Worm (Caenorhabditis elegans) whole organism, young adult: ENCODE measurements around the gene F44E2.10.
A peak's percentile ranks its signal among the peaks of the same experiment; 100 is the strongest.

Experiments used
- B0261.1 ChIP-seq: sonication (generic microtip); optimal IDR thresholded peaks from 2 replicates; lab custom pipeline; 2016; ENCODE audit warnings: mild to moderate bottlenecking, missing genetic modification characterization, moderate library complexity, missing compliant biosample characterization
- F10E7.11 ChIP-seq: sonication (generic microtip); optimal IDR thresholded peaks from 2 replicates; lab custom pipeline; 2017; ENCODE audit warnings: mild to moderate bottlenecking, missing genetic modification characterization, moderate library complexity, missing compliant biosample characterization
- F22D6.2 ChIP-seq: sonication (generic microtip); optimal IDR thresholded peaks from 2 replicates; lab custom pipeline; 2016; ENCODE audit warnings: mild to moderate bottlenecking, missing genetic modification characterization, missing compliant biosample characterization
- F37B4.10 ChIP-seq: fragments of 200-800 bp; sonication (Bioruptor generic); IDR thresholded peaks from 2 replicates; pipeline ENCODE4 v1.3.6; 2022; ENCODE audit warnings: missing genetic modification characterization, missing compliant biosample characterization
- F39B2.1 ChIP-seq: fragments of 200-800 bp; sonication (Bioruptor generic); IDR thresholded peaks from 2 replicates; pipeline ENCODE4 v1.3.6; 2022; ENCODE audit warnings: missing genetic modification reagents, missing genetic modification characterization, missing compliant biosample characterization
- F55B11.4 ChIP-seq: sonication (generic microtip); optimal IDR thresholded peaks from 2 replicates; lab custom pipeline; 2016; ENCODE audit warnings: missing compliant biosample characterization, missing genetic modification characterization, borderline replicate concordance; ENCODE audit not compliant: insufficient read depth
- ZK185.1 ChIP-seq: sonication (generic microtip); optimal IDR thresholded peaks from 2 replicates; lab custom pipeline; 2016; ENCODE audit warnings: mild to moderate bottlenecking, missing genetic modification characterization, missing compliant biosample characterization; ENCODE audit not compliant: poor library complexity, severe bottlenecking
- akir-1 ChIP-seq: fragments of 200-800 bp; sonication (Bioruptor generic); optimal IDR thresholded peaks from 2 replicates; lab custom pipeline; 2018; ENCODE audit warnings: mild to moderate bottlenecking, missing genetic modification characterization, moderate library complexity, missing compliant biosample characterization
- ama-1 ChIP-seq, 3 experiments: fragments of 150-350 bp in 1 of 3; sonication (generic microtip) in 2 of 3; optimal IDR thresholded peaks; 2 replicates each; lab custom pipeline; 2014 to 2018; ENCODE audit warnings: missing biosample characterization in 2 of 3, missing genetic modification characterization in 2 of 3, missing genetic modification reagents in 2 of 3
- aptf-3 ChIP-seq: fragments of 200-800 bp; sonication (Bioruptor generic); IDR thresholded peaks from 2 replicates; pipeline ENCODE4 v1.3.6; 2022; ENCODE audit warnings: missing genetic modification characterization, missing compliant biosample characterization
- atf-7 ChIP-seq: sonication (generic microtip); optimal IDR thresholded peaks from 2 replicates; lab custom pipeline; 2017; ENCODE audit warnings: mild to moderate bottlenecking, missing genetic modification characterization, missing compliant biosample characterization
- attf-6 ChIP-seq: fragments of 200-800 bp; sonication (Bioruptor generic); IDR thresholded peaks from 2 replicates; pipeline ENCODE4 v1.3.6; 2022; ENCODE audit warnings: missing genetic modification reagents, missing genetic modification characterization, missing compliant biosample characterization
- bed-1 ChIP-seq: fragments of 200-800 bp; sonication (Bioruptor generic); IDR thresholded peaks from 2 replicates; pipeline ENCODE4 v1.3.6; 2022; ENCODE audit warnings: missing genetic modification reagents, missing genetic modification characterization, missing compliant biosample characterization
- cebp-1 ChIP-seq, 2 experiments: fragments of 200-800 bp in 1 of 2; sonication (Bioruptor generic) in 1 of 2; sonication (generic microtip) in 1 of 2; IDR thresholded peaks in 1 of 2; optimal IDR thresholded peaks in 1 of 2; 2 replicates each; pipeline versions ENCODE4 v1.3.6 to Lab custom; 2017 to 2022; ENCODE audit warnings: missing compliant biosample characterization in 2 of 2, missing genetic modification characterization in 2 of 2, mild to moderate bottlenecking in 1 of 2, missing genetic modification reagents in 1 of 2, moderate library complexity in 1 of 2
- cebp-2 ChIP-seq: fragments of 200-800 bp; sonication (Bioruptor generic); IDR thresholded peaks from 2 replicates; pipeline ENCODE4 v1.3.6; 2022; ENCODE audit warnings: missing genetic modification characterization, missing compliant biosample characterization
- chd-7 ChIP-seq: sonication (generic microtip); optimal IDR thresholded peaks from 2 replicates; lab custom pipeline; 2016; ENCODE audit warnings: mild to moderate bottlenecking, missing genetic modification characterization, moderate library complexity, missing compliant biosample characterization
- die-1 ChIP-seq: sonication (generic microtip); optimal IDR thresholded peaks from 2 replicates; lab custom pipeline; 2016; ENCODE audit warnings: missing genotype, mild to moderate bottlenecking, missing genetic modification characterization, missing compliant biosample characterization
- dox-1 ChIP-seq: fragments of 200-800 bp; sonication (Bioruptor generic); IDR thresholded peaks from 2 replicates; pipeline ENCODE4 v1.3.6; 2022; ENCODE audit warnings: missing genetic modification reagents, missing genetic modification characterization, missing compliant biosample characterization
- egl-18 ChIP-seq: fragments of 200-800 bp; sonication (Bioruptor generic); IDR thresholded peaks from 2 replicates; pipeline ENCODE4 v1.3.6; 2022; ENCODE audit warnings: missing genetic modification reagents, missing genetic modification characterization, missing compliant biosample characterization
- ekl-4 ChIP-seq: fragments of 200-800 bp; sonication (Bioruptor generic); IDR thresholded peaks from 2 replicates; pipeline ENCODE4 v1.3.6; 2022; ENCODE audit warnings: missing genetic modification reagents, missing genetic modification characterization, missing compliant biosample characterization
- hlh-26 ChIP-seq: fragments of 200-800 bp; sonication (Bioruptor generic); conservative IDR thresholded peaks from 2 replicates; pipeline ENCODE4 v1.3.6; 2022; ENCODE audit warnings: missing genetic modification reagents, missing genetic modification characterization, missing compliant biosample characterization
- hmg-20 ChIP-seq: fragments of 200-800 bp; sonication (Bioruptor generic); IDR thresholded peaks from 2 replicates; pipeline ENCODE4 v1.3.6; 2022; ENCODE audit warnings: missing genetic modification reagents, missing genetic modification characterization, missing compliant biosample characterization
- let-607 ChIP-seq, 2 experiments: fragments of 200-800 bp in 1 of 2; sonication (Bioruptor generic) in 1 of 2; sonication (generic microtip) in 1 of 2; optimal IDR thresholded peaks; 2 replicates each; lab custom pipeline; 2016 to 2018; ENCODE audit warnings: mild to moderate bottlenecking in 2 of 2, missing compliant biosample characterization in 2 of 2, missing genetic modification characterization in 2 of 2, moderate library complexity in 2 of 2, missing genotype in 1 of 2
- lin-26 ChIP-seq: fragments of 200-800 bp; sonication (Bioruptor generic); IDR thresholded peaks from 2 replicates; pipeline ENCODE4 v1.3.6; 2022; ENCODE audit warnings: missing genetic modification reagents, missing genetic modification characterization, missing compliant biosample characterization
- madf-6 ChIP-seq: fragments of 200-800 bp; sonication (Bioruptor generic); IDR thresholded peaks from 2 replicates; pipeline ENCODE4 v1.3.6; 2022; ENCODE audit warnings: missing genetic modification reagents, missing genetic modification characterization, missing compliant biosample characterization
- madf-8 ChIP-seq: fragments of 200-800 bp; sonication (Bioruptor generic); conservative IDR thresholded peaks from 2 replicates; pipeline ENCODE4 v1.3.6; 2022; ENCODE audit warnings: missing genetic modification reagents, missing genetic modification characterization, missing compliant biosample characterization
- mcd-1 ChIP-seq: fragments of 200-800 bp; sonication (Bioruptor generic); IDR thresholded peaks from 2 replicates; pipeline ENCODE4 v1.3.6; 2022; ENCODE audit warnings: missing genetic modification reagents, missing genetic modification characterization, missing compliant biosample characterization
- nfya-2 ChIP-seq: fragments of 200-800 bp; sonication (Bioruptor generic); IDR thresholded peaks from 2 replicates; pipeline ENCODE4 v1.3.6; 2022; ENCODE audit warnings: missing genetic modification reagents, missing genetic modification characterization, missing compliant biosample characterization
- nhr-179 ChIP-seq: sonication (generic microtip); optimal IDR thresholded peaks from 2 replicates; lab custom pipeline; 2016; ENCODE audit warnings: mild to moderate bottlenecking, missing genetic modification characterization, missing compliant biosample characterization
- nhr-80 ChIP-seq: sonication (generic microtip); optimal IDR thresholded peaks from 2 replicates; lab custom pipeline; 2016; ENCODE audit warnings: missing genetic modification characterization, missing compliant biosample characterization
- repo-1 ChIP-seq: sonication (generic microtip); optimal IDR thresholded peaks from 2 replicates; lab custom pipeline; 2017; ENCODE audit warnings: mild to moderate bottlenecking, missing genetic modification characterization, missing compliant biosample characterization
- rpc-1 ChIP-seq, 2 experiments: fragments of 150-350 bp in 1 of 2; sonication (generic microtip) in 1 of 2; optimal IDR thresholded peaks; 2 replicates each; lab custom pipeline; 2014 to 2018; ENCODE audit warnings: missing biosample characterization in 1 of 2, missing genetic modification characterization in 1 of 2, missing genetic modification reagents in 1 of 2, missing genotype in 1 of 2
- sea-2 ChIP-seq: fragments of 200-800 bp; sonication (Bioruptor generic); IDR thresholded peaks from 2 replicates; pipeline ENCODE4 v1.3.6; 2022; ENCODE audit warnings: missing genetic modification characterization, missing compliant biosample characterization
- snpc-1.1 ChIP-seq: sonication (generic microtip); optimal IDR thresholded peaks from 2 replicates; lab custom pipeline; 2017; ENCODE audit warnings: missing genetic modification characterization, mild to moderate bottlenecking, missing compliant biosample characterization, antibody characterized with exemption, moderate library complexity, missing genotype, missing genetic modification reagents; ENCODE audit not compliant: insufficient read depth
- snpc-1.3 ChIP-seq: sonication (generic microtip); optimal IDR thresholded peaks from 2 replicates; lab custom pipeline; 2017; ENCODE audit warnings: missing genetic modification characterization, mild to moderate bottlenecking, missing compliant biosample characterization, antibody characterized with exemption, moderate library complexity, missing genotype, missing genetic modification reagents; ENCODE audit not compliant: insufficient read depth
- sptf-2 ChIP-seq: fragments of 200-800 bp; sonication (Bioruptor generic); optimal IDR thresholded peaks from 2 replicates; lab custom pipeline; 2018; ENCODE audit warnings: mild to moderate bottlenecking, missing genetic modification characterization, missing compliant biosample characterization
- tbx-9 ChIP-seq: sonication (generic microtip); optimal IDR thresholded peaks from 2 replicates; lab custom pipeline; 2016; ENCODE audit warnings: borderline replicate concordance, missing genetic modification characterization, inconsistent platforms, missing compliant biosample characterization
- unc-130 ChIP-seq: sonication (generic microtip); optimal IDR thresholded peaks from 2 replicates; lab custom pipeline; 2016; ENCODE audit warnings: missing genetic modification reagents, missing genetic modification characterization, missing compliant biosample characterization
- unc-62 ChIP-seq: fragments of 150-350 bp; optimal IDR thresholded peaks from 2 replicates; lab custom pipeline; 2014; ENCODE audit warnings: missing biosample characterization, missing genetic modification reagents, missing genetic modification characterization
- xnd-1 ChIP-seq: sonication (generic microtip); optimal IDR thresholded peaks from 2 replicates; lab custom pipeline; 2016; ENCODE audit warnings: missing genotype, missing genetic modification reagents, missing genetic modification characterization, missing compliant biosample characterization
- ztf-22 ChIP-seq: fragments of 200-800 bp; sonication (Bioruptor generic); optimal IDR thresholded peaks from 2 replicates; lab custom pipeline; 2018; ENCODE audit warnings: mild to moderate bottlenecking, missing genetic modification characterization, moderate library complexity, missing compliant biosample characterization
- ztf-25 ChIP-seq: fragments of 200-800 bp; sonication (Bioruptor generic); IDR thresholded peaks from 2 replicates; pipeline ENCODE4 v1.3.6; 2022; ENCODE audit warnings: missing genetic modification reagents, missing genetic modification characterization, missing compliant biosample characterization

Gene F44E2.10

DNA sequence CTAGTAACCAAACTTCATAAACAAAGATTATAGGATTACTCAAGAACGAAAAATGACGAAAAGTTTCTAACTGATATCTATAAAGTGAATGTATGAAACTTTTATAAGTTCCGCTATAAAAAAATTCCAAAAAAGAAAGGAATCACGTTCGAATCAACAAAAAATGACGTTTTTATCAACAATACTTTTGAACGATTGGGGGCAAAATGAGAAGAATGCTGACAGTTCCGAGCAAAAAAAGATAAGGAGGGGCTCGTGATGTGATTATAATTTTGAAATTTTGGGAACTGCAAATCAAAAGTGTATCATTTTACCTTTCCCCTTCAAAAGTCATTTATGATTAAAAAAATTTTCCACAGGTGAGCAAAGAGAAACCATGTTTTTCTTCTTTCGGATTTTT is 48.1 kb upstream of the F44E2.10 start:
- no peak for TF ChIP-seq xnd-1 (tag; lab: Kevin White, UChicago)
- peak; percentile 74 for TF ChIP-seq unc-62 (GFP tag; lab: Kevin White, UChicago)
- no peak for TF ChIP-seq nhr-179 (tag; lab: Kevin White, UChicago)
- TF ChIP-seq atf-7 (tag; lab: Kevin White, UChicago) = peak; percentile 55
- peak; percentile 10; the same call in 1 of the 2 replicates for TF ChIP-seq cebp-1 (GFP tag; IDR thresholded peaks at IDR 0.05; lab: Robert Waterston, UW)
- no peak for TF ChIP-seq cebp-1 (tag; optimal IDR thresholded peaks at IDR 0.05; lab: Kevin White, UChicago)
- no peak for TF ChIP-seq mcd-1 (GFP tag; lab: Robert Waterston, UW)
- peak; percentile 85 for TF ChIP-seq nhr-80 (tag; lab: Kevin White, UChicago)

DNA sequence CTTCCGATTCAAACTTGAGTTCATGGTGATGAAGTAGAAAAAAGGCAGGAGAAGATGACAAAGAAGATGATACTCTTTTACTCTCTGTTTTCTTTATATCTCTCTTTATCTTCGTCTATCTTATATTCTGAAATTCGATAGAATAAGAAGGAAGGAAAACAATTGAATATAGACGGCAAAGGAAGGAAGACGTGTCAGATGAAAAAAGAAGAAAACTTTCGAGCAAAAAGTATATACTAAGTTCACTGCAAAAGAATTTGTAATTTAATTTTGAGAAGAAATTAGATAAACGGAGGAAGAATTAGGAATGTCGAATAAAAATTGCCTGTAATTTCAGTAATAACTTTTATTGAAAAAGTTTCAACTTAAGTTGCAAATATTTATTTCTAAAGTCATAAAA is 46.1 kb upstream of the F44E2.10 start, which contains the start of gene K01F9.2:
TSS of gene K01F9.2 (minus strand) at position 127 of the 400 bp plus-strand sequence.
- TF ChIP-seq let-607 (tag; optimal IDR thresholded peaks at IDR 0.05; lab: Kevin White, UChicago) (no peak), B0261.1 (tag; lab: Kevin White, UChicago) (no peak), ZK185.1 (tag; lab: Kevin White, UChicago) (no peak), lin-26 (no peak), snpc-1.1 (tag; lab: Kevin White, UChicago) (no peak), ekl-4 (GFP tag; lab: Robert Waterston, UW) (no peak), repo-1 (no peak), aptf-3 (GFP tag; lab: Robert Waterston, UW) (no peak), sptf-2 (GFP tag; lab: Kevin White, UChicago) (no peak), hmg-20 (GFP tag; lab: Robert Waterston, UW) (no peak), nhr-80 (tag; lab: Kevin White, UChicago) (no peak), F55B11.4 (tag; lab: Kevin White, UChicago) (no peak), mcd-1 (GFP tag; lab: Robert Waterston, UW) (no peak), egl-18 (no peak), snpc-1.3 (tag; lab: Kevin White, UChicago) (no peak)

DNA sequence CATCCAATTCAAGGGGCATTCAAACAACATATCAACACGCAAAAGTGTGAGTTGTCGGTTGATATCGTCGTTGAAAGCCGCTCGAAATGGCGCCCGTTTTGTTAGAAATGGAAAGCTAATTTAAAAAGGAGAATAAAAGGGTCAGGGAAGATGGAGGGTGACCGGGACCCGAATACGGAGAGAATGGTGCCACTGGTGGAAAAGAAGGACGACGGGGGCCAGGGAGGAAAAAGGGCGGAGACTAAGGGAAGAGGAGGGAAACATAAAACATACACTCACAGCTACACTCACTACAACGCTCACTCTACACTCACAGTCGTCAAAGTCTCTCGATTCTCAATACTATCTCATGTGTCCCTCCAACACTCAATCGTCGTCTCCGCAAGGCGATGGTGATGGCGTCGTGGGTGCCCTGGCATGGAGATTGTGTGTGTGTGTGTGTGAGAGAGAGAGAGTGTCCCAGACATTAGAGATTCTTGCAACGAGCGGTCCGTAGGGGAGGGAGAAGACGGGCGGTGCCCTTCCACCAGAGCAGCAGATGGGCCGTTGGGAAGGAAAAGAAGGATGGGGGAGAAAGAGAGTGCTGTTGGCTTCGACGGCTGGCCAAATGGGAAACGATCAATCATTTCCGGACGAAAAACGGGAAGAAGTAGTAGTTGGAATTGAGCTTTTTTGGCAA is 43.2 kb upstream of the F44E2.10 start:
- no peak for TF ChIP-seq aptf-3 (GFP tag; lab: Robert Waterston, UW)
- no peak for TF ChIP-seq rpc-1 (optimal IDR thresholded peaks at IDR 0.05; lab: Kevin White, UChicago)
- no peak for TF ChIP-seq rpc-1 (tag; optimal IDR thresholded peaks at IDR 0.05; lab: Kevin White, UChicago)
- no peak for TF ChIP-seq attf-6 (GFP tag; lab: Robert Waterston, UW)
- no peak for TF ChIP-seq nhr-80 (tag; lab: Kevin White, UChicago)
- no peak for TF ChIP-seq cebp-2 (GFP tag; lab: Robert Waterston, UW)
- no peak for TF ChIP-seq F37B4.10 (GFP tag; lab: Robert Waterston, UW)
- peak; percentile 61; the same call in 1 of the 2 replicates for TF ChIP-seq dox-1
- TF ChIP-seq die-1 = peak; percentile 15
- no peak for TF ChIP-seq F22D6.2
- TF ChIP-seq chd-7 = peak; percentile 76
- no peak for TF ChIP-seq sea-2 (GFP tag; lab: Robert Waterston, UW)
- no peak for TF ChIP-seq tbx-9 (tag; lab: Kevin White, UChicago)
- TF ChIP-seq repo-1 = no peak
- no peak for TF ChIP-seq nfya-2 (GFP tag; lab: Robert Waterston, UW)
- TF ChIP-seq F10E7.11 (tag; lab: Kevin White, UChicago) = no peak
- TF ChIP-seq unc-130 = no peak
- TF ChIP-seq ztf-25 = no peak
- no peak for TF ChIP-seq ztf-22 (GFP tag; lab: Kevin White, UChicago)
- no peak for TF ChIP-seq hlh-26
- no peak for TF ChIP-seq F39B2.1 (GFP tag; lab: Robert Waterston, UW)
- no peak for TF ChIP-seq madf-8 (GFP tag; lab: Robert Waterston, UW)
- TF ChIP-seq ama-1 (optimal IDR thresholded peaks at IDR 0.05; lab: Kevin White, UChicago) = peak; percentile 73
- no peak for TF ChIP-seq ama-1 (GFP tag; optimal IDR thresholded peaks at IDR 0.05; lab: Kevin White, UChicago)
- TF ChIP-seq bed-1 (GFP tag; lab: Robert Waterston, UW) = no peak
- no peak for TF ChIP-seq egl-18
- no peak for TF ChIP-seq akir-1 (GFP tag; lab: Kevin White, UChicago)
- no peak for TF ChIP-seq madf-6
